Fruit fly (Drosophila melanogaster): ENCODE data around the gene Epg5.

DNA sequence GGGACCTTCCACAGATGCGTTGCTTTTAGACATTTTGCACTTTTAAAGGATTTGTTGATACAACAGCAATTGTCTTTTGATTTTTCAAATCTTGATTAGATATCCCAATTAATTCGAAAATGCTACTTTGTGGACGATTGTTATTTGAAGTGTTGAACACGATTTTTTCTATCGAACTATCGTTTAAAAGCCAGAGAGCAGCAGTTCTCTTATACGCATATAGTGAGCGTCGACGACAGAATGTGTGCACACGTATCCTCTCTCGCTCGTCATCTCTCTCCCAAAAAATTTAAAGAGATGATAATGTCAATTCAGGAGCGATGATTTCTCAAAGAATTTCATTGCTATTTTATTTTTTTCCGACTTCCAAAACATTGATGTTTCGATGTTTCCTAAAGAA, 36.2 kb downstream of the Epg5 start, which contains the start of gene CG34283:
- no peak for TF ChIP-seq CG8119 (GFP tag; IDR thresholded peaks at IDR 0.05)
- no peak for TF ChIP-seq Lpt (GFP tag; optimal IDR thresholded peaks at IDR 0.05)
- no peak for TF ChIP-seq Met (GFP tag; optimal IDR thresholded peaks at IDR 0.05)
- no peak for TF ChIP-seq Eip75B (GFP tag; optimal IDR thresholded peaks at IDR 0.05)
- no peak for TF ChIP-seq CG3032 (tag; optimal IDR thresholded peaks at IDR 0.05)
- no peak for TF ChIP-seq dsx (GFP tag; optimal IDR thresholded peaks at IDR 0.05; ENCODE audit: poor library complexity, severe bottlenecking)
- no peak for TF ChIP-seq esn (GFP tag; optimal IDR thresholded peaks at IDR 0.05)
- no peak for TF ChIP-seq svp (GFP tag)
- TF ChIP-seq eg (GFP tag; IDR thresholded peaks at IDR 0.05), result no peak
- no peak for TF ChIP-seq salr (GFP tag; optimal IDR thresholded peaks at IDR 0.05)
- no peak for TF ChIP-seq Ets96B (tag; optimal IDR thresholded peaks at IDR 0.05)
- no peak for TF ChIP-seq CG11902 (GFP tag; optimal IDR thresholded peaks at IDR 0.05)
- TF ChIP-seq Eip93F (GFP tag; optimal IDR thresholded peaks at IDR 0.05), result no peak
- no peak for TF ChIP-seq CG7368 (GFP tag; optimal IDR thresholded peaks at IDR 0.05)
